Fruit fly (Drosophila melanogaster) whole organism, embryonic: ENCODE data around the gene Lasp.

ENCODE experiments used
- Aef1 ChIP-seq: fragments of 200-800 bp; sonication (Bioruptor generic); IDR thresholded peaks from 3 replicates; pipeline ENCODE4 v1.3.6; 2022; ENCODE audit warnings: missing biosample characterization, missing genetic modification characterization
- Atf6 ChIP-seq: fragments of 200-800 bp; sonication (Bioruptor generic); IDR thresholded peaks from 2 replicates; pipeline ENCODE4 v1.3.6; 2022; ENCODE audit warnings: missing biosample characterization, missing genetic modification characterization
- CG10267 ChIP-seq: fragments of 200-800 bp; sonication (Bioruptor generic); optimal IDR thresholded peaks from 2 replicates; lab custom pipeline; 2018; ENCODE audit warnings: missing biosample characterization, mild to moderate bottlenecking, missing genetic modification characterization, moderate library complexity
- CG11504 ChIP-seq: fragments of 200-800 bp; sonication (Bioruptor generic); optimal IDR thresholded peaks from 3 replicates; lab custom pipeline; 2019; ENCODE audit warnings: missing biosample characterization, mild to moderate bottlenecking, missing genetic modification characterization, moderate library complexity
- CG13775 ChIP-seq: fragments of 200-800 bp; sonication (Bioruptor generic); optimal IDR thresholded peaks from 3 replicates; lab custom pipeline; 2017; ENCODE audit warnings: missing biosample characterization, mild to moderate bottlenecking, missing genetic modification characterization
- CG14710 ChIP-seq: fragments of 200-800 bp; sonication (Bioruptor generic); optimal IDR thresholded peaks from 3 replicates; lab custom pipeline; 2019; ENCODE audit warnings: missing biosample characterization, mild to moderate bottlenecking, missing genetic modification characterization, moderate library complexity
- CG17829 ChIP-seq: fragments of 200-800 bp; optimal IDR thresholded peaks from 2 replicates; lab custom pipeline; 2019; ENCODE audit warnings: missing biosample characterization, mild to moderate bottlenecking, missing genetic modification characterization, moderate library complexity
- CG18764 ChIP-seq: fragments of 200-800 bp; sonication (Bioruptor generic); optimal IDR thresholded peaks from 3 replicates; lab custom pipeline; 2016; ENCODE audit warnings: missing biosample characterization, missing genetic modification characterization
- CG2116 ChIP-seq: fragments of 200-800 bp; sonication (Bioruptor generic); optimal IDR thresholded peaks from 3 replicates; lab custom pipeline; 2018; ENCODE audit warnings: missing biosample characterization, mild to moderate bottlenecking, missing genetic modification characterization
- CG2202 ChIP-seq: fragments of 200-800 bp; sonication (Bioruptor generic); optimal IDR thresholded peaks from 2 replicates; lab custom pipeline; 2018; ENCODE audit warnings: missing biosample characterization, mild to moderate bottlenecking, missing genetic modification characterization
- CG32772 ChIP-seq: fragments of 200-800 bp; sonication (Bioruptor generic); IDR thresholded peaks from 2 replicates; pipeline ENCODE4 v1.3.6; 2022; ENCODE audit warnings: missing biosample characterization, missing genetic modification characterization
- CG42726 ChIP-seq: fragments of 200-800 bp; sonication (Bioruptor generic); IDR thresholded peaks from 2 replicates; pipeline ENCODE4 v1.3.6; 2022; ENCODE audit warnings: missing biosample characterization, missing genetic modification characterization; ENCODE audit not compliant: partially characterized antibody
- CG4424 ChIP-seq: fragments of 200-800 bp; sonication (Bioruptor generic); optimal IDR thresholded peaks from 3 replicates; lab custom pipeline; 2016; ENCODE audit warnings: missing biosample characterization, missing genetic modification characterization
- CG6689 ChIP-seq: fragments of 200-800 bp; sonication (Bioruptor generic); IDR thresholded peaks from 2 replicates; pipeline ENCODE4 v1.3.6; 2022; ENCODE audit warnings: missing biosample characterization, missing genetic modification characterization
- CG8281 ChIP-seq: fragments of 200-800 bp; sonication (Bioruptor generic); optimal IDR thresholded peaks from 2 replicates; lab custom pipeline; 2018; ENCODE audit warnings: missing biosample characterization, mild to moderate bottlenecking, missing genetic modification characterization, moderate library complexity
- CG8359 ChIP-seq: fragments of 200-800 bp; sonication (Bioruptor generic); optimal IDR thresholded peaks from 2 replicates; lab custom pipeline; 2017; ENCODE audit warnings: missing biosample characterization, mild to moderate bottlenecking, missing genetic modification characterization, borderline replicate concordance
- CG8924 ChIP-seq: fragments of 200-800 bp; optimal IDR thresholded peaks from 3 replicates; lab custom pipeline; 2019; ENCODE audit warnings: missing biosample characterization, mild to moderate bottlenecking, missing genetic modification characterization, moderate library complexity
- CG9727 ChIP-seq: fragments of 200-800 bp; sonication (Bioruptor generic); optimal IDR thresholded peaks from 3 replicates; lab custom pipeline; 2017; ENCODE audit warnings: missing biosample characterization, mild to moderate bottlenecking, missing genetic modification characterization
- CG9817 ChIP-seq: fragments of 200-800 bp; sonication (Bioruptor generic); optimal IDR thresholded peaks from 2 replicates; lab custom pipeline; 2018; ENCODE audit warnings: missing biosample characterization, mild to moderate bottlenecking, missing genetic modification characterization, moderate library complexity
- Dad ChIP-seq: fragments of 200-800 bp; sonication (Bioruptor generic); optimal IDR thresholded peaks from 3 replicates; lab custom pipeline; 2016; ENCODE audit warnings: missing biosample characterization, missing genetic modification characterization
- E2f2 ChIP-seq: fragments of 200-800 bp; sonication (Bioruptor generic); IDR thresholded peaks from 2 replicates; pipeline ENCODE4 v1.3.6; 2022; ENCODE audit warnings: missing biosample characterization, missing genetic modification characterization
- Fer3 ChIP-seq: fragments of 200-800 bp; sonication (Bioruptor generic); optimal IDR thresholded peaks from 2 replicates; lab custom pipeline; 2018; ENCODE audit warnings: missing biosample characterization, mild to moderate bottlenecking, missing genetic modification characterization, moderate library complexity
- HmgD ChIP-seq: fragments of 200-800 bp; sonication (Bioruptor generic); optimal IDR thresholded peaks from 3 replicates; lab custom pipeline; 2016; ENCODE audit warnings: missing biosample characterization, missing genetic modification characterization
- Meics ChIP-seq: fragments of 200-800 bp; sonication (Bioruptor generic); optimal IDR thresholded peaks from 2 replicates; lab custom pipeline; 2017; ENCODE audit warnings: missing biosample characterization, mild to moderate bottlenecking, missing genetic modification characterization
- Nf-YA ChIP-seq: fragments of 200-800 bp; sonication (Bioruptor generic); IDR thresholded peaks from 2 replicates; pipeline ENCODE4 v1.3.6; 2022; ENCODE audit warnings: missing biosample characterization, missing genetic modification characterization
- PHDP ChIP-seq: fragments of 200-800 bp; sonication (Bioruptor generic); optimal IDR thresholded peaks from 3 replicates; lab custom pipeline; 2018; ENCODE audit warnings: missing biosample characterization, mild to moderate bottlenecking, missing genetic modification characterization, moderate library complexity
- Rfx ChIP-seq: fragments of 200-800 bp; sonication (Bioruptor generic); IDR thresholded peaks from 2 replicates; pipeline ENCODE4 v1.3.6; 2022; ENCODE audit warnings: missing biosample characterization, missing genetic modification characterization
- ab ChIP-seq: fragments of 200-800 bp; sonication (Bioruptor generic); optimal IDR thresholded peaks from 2 replicates; lab custom pipeline; 2016; ENCODE audit warnings: missing biosample characterization, missing genetic modification characterization
- bcd ChIP-seq: fragments of 200-800 bp; sonication (Bioruptor generic); optimal IDR thresholded peaks from 2 replicates; lab custom pipeline; 2017; ENCODE audit warnings: missing biosample characterization, mild to moderate bottlenecking, missing genetic modification characterization
- bsh ChIP-seq, 2 experiments: fragments of 200-800 bp; sonication (Bioruptor generic); optimal IDR thresholded peaks; 2 replicates each; lab custom pipeline; 2017 to 2018; ENCODE audit warnings: mild to moderate bottlenecking in 2 of 2, missing biosample characterization in 2 of 2, missing genetic modification characterization in 2 of 2, moderate library complexity in 1 of 2
- danr ChIP-seq: fragments of 200-800 bp; sonication (Bioruptor generic); IDR thresholded peaks from 2 replicates; pipeline ENCODE4 v1.3.6; 2022; ENCODE audit warnings: missing biosample characterization, missing genetic modification characterization
- dpn ChIP-seq, 2 experiments: fragments of 200-800 bp; sonication (Bioruptor generic); optimal IDR thresholded peaks; 3 replicates each; lab custom pipeline; 2016; ENCODE audit warnings: missing biosample characterization in 2 of 2, missing genetic modification characterization in 2 of 2
- dysf ChIP-seq: fragments of 200-800 bp; sonication (Bioruptor generic); IDR thresholded peaks from 3 replicates; pipeline ENCODE4 v1.3.6; 2022; ENCODE audit warnings: missing biosample characterization, missing genetic modification characterization
- esg ChIP-seq: fragments of 200-800 bp; sonication (Bioruptor generic); conservative IDR thresholded peaks from 2 replicates; pipeline ENCODE4 v1.3.6; 2022; ENCODE audit warnings: missing biosample characterization, missing genetic modification characterization
- fd64A ChIP-seq: fragments of 200-800 bp; sonication (Bioruptor generic); optimal IDR thresholded peaks from 3 replicates; lab custom pipeline; 2018; ENCODE audit warnings: missing biosample characterization, mild to moderate bottlenecking, missing genetic modification characterization
- fd96Cb ChIP-seq: fragments of 200-800 bp; sonication (Bioruptor generic); optimal IDR thresholded peaks from 2 replicates; lab custom pipeline; 2018; ENCODE audit warnings: missing biosample characterization, mild to moderate bottlenecking, missing genetic modification characterization, moderate library complexity
- gsb-n ChIP-seq: fragments of 200-800 bp; sonication (Bioruptor generic); optimal IDR thresholded peaks from 3 replicates; lab custom pipeline; 2018; ENCODE audit warnings: missing biosample characterization, mild to moderate bottlenecking, missing genetic modification characterization
- lab ChIP-seq: fragments of 200-800 bp; sonication (Bioruptor generic); optimal IDR thresholded peaks from 3 replicates; lab custom pipeline; 2017; ENCODE audit warnings: missing biosample characterization, missing genetic modification characterization, mild to moderate bottlenecking, moderate library complexity, missing genetic modification reagents
- lmd ChIP-seq: fragments of 200-800 bp; sonication (Bioruptor generic); IDR thresholded peaks from 2 replicates; pipeline ENCODE4 v1.3.6; 2022; ENCODE audit warnings: missing biosample characterization, missing genetic modification characterization
- lola ChIP-seq, 3 experiments: fragments of >200 bp in 2 of 3; fragments of 200-800 bp in 1 of 3; sonication (Bioruptor generic) in 1 of 3; optimal IDR thresholded peaks; 2 replicates each; lab custom pipeline; 2017 to 2019; ENCODE audit warnings: missing biosample characterization in 3 of 3, missing genetic modification characterization in 3 of 3, mild to moderate bottlenecking in 1 of 3, moderate library complexity in 1 of 3
- pan ChIP-seq, 4 experiments: fragments of >200 bp in 3 of 4; fragments of 200-800 bp in 1 of 4; sonication (Bioruptor generic) in 1 of 4; optimal IDR thresholded peaks in 3 of 4; IDR thresholded peaks in 1 of 4; 2 replicates each; pipeline versions ENCODE4 v1.3.6 to Lab custom; 2017 to 2022; ENCODE audit warnings: missing biosample characterization in 2 of 4, missing genetic modification characterization in 2 of 4, mixed read lengths in 1 of 4
- phol ChIP-seq: fragments of 200-800 bp; sonication (Bioruptor generic); optimal IDR thresholded peaks from 3 replicates; lab custom pipeline; 2018; ENCODE audit warnings: missing biosample characterization, mild to moderate bottlenecking, missing genetic modification characterization, moderate library complexity
- psq ChIP-seq: fragments of 200-800 bp; sonication (Bioruptor generic); optimal IDR thresholded peaks from 2 replicates; lab custom pipeline; 2017; ENCODE audit warnings: missing biosample characterization, missing genetic modification characterization
- row ChIP-seq: fragments of 200-800 bp; sonication (Bioruptor generic); IDR thresholded peaks from 3 replicates; pipeline ENCODE4 v1.3.6; 2022; ENCODE audit warnings: missing biosample characterization, missing genetic modification characterization
- so ChIP-seq: fragments of 200-800 bp; sonication (Bioruptor generic); IDR thresholded peaks from 3 replicates; pipeline ENCODE4 v1.3.6; 2022; ENCODE audit warnings: missing biosample characterization, missing genetic modification characterization
- tgo ChIP-seq: fragments of 200-800 bp; sonication (Bioruptor generic); IDR thresholded peaks from 3 replicates; pipeline ENCODE4 v1.3.6; 2022; ENCODE audit warnings: missing biosample characterization, missing genetic modification characterization
- trem ChIP-seq: fragments of 200-800 bp; optimal IDR thresholded peaks from 3 replicates; lab custom pipeline; 2019; ENCODE audit warnings: missing biosample characterization, mild to moderate bottlenecking, missing genetic modification characterization, moderate library complexity
- unc-4 ChIP-seq: fragments of 200-800 bp; sonication (Bioruptor generic); IDR thresholded peaks from 2 replicates; pipeline ENCODE4 v1.3.6; 2022; ENCODE audit warnings: missing biosample characterization, missing genetic modification characterization; ENCODE audit not compliant: partially characterized antibody

Gene Lasp

dm6 chr3L:16697069-16697468 is 14.4 kb downstream of the Lasp start (continued):
- TF ChIP-seq lmd (GFP tag; lab: Robert Waterston, UW), result 0 out of 2 replicates have a peak, but pooled peaks have one; percentile 29
- TF ChIP-seq lola (GFP tag; optimal IDR thresholded peaks at IDR 0.05; lab: Kevin White, UChicago), result peak in 1 of 3 experiments; percentile 2
- peak in 1 of 2 experiments; percentile 6 for TF ChIP-seq dpn (GFP tag; optimal IDR thresholded peaks at IDR 0.05; lab: Kevin White, UChicago)
- peak in 1 of 2 experiments; percentile 72 for TF ChIP-seq bsh (GFP tag; optimal IDR thresholded peaks at IDR 0.05; lab: Kevin White, UChicago)
- peak; percentile 46; the same call in 1 of the 2 replicates for TF ChIP-seq esg (GFP tag; lab: Robert Waterston, UW)
- peak; percentile 73 for TF ChIP-seq CG11504 (tag; lab: Kevin White, UChicago)
- TF ChIP-seq CG9817 (tag; lab: Kevin White, UChicago), result peak; percentile 7
- TF ChIP-seq phol, result peak; percentile 46
- TF ChIP-seq lab (GFP tag; lab: Kevin White, UChicago), result peak; percentile 3
- peak; percentile 51 for TF ChIP-seq Fer3 (tag; lab: Kevin White, UChicago)
- TF ChIP-seq CG8281 (tag; lab: Kevin White, UChicago), result no peak
- peak; percentile 41; the same call in 1 of the 2 replicates for TF ChIP-seq E2f2 (GFP tag; lab: Robert Waterston, UW)
- TF ChIP-seq Rfx (GFP tag; lab: Robert Waterston, UW), result peak; percentile 34; the same call in 1 of the 2 replicates
- TF ChIP-seq Dad (GFP tag; lab: Kevin White, UChicago), result no peak
- TF ChIP-seq CG8924 (tag; lab: Kevin White, UChicago), result peak; percentile 45
- no peak for TF ChIP-seq CG8359 (GFP tag; lab: Kevin White, UChicago)
- TF ChIP-seq CG2202 (tag; lab: Kevin White, UChicago), result no peak
- no peak for TF ChIP-seq pan (optimal IDR thresholded peaks at IDR 0.05; lab: Kevin White, UChicago)
- peak in 1 of 2 experiments; percentile 64 for TF ChIP-seq pan (GFP tag; optimal IDR thresholded peaks at IDR 0.05 in 1 of 2, IDR thresholded peaks at IDR 0.05 in 1 of 2)
- TF ChIP-seq CG10267 (tag; lab: Kevin White, UChicago), result peak; percentile 31
- TF ChIP-seq CG14710 (tag; lab: Kevin White, UChicago), result peak; percentile 30
- TF ChIP-seq CG9727 (GFP tag; lab: Kevin White, UChicago), result peak; percentile 14
- TF ChIP-seq row (GFP tag; lab: Robert Waterston, UW), result peak; percentile 72
- TF ChIP-seq CG17829 (tag; lab: Kevin White, UChicago), result peak; percentile 39
- no peak for TF ChIP-seq unc-4 (GFP tag; lab: Robert Waterston, UW)
- TF ChIP-seq Atf6 (GFP tag; lab: Robert Waterston, UW), result peak; percentile 43; the same call in 1 of the 2 replicates
- peak; percentile 6 for TF ChIP-seq trem (tag; lab: Kevin White, UChicago)
- TF ChIP-seq ab (GFP tag; lab: Kevin White, UChicago), result no peak
- TF ChIP-seq CG13775, result no peak
- peak; percentile 57 for TF ChIP-seq fd96Cb (tag; lab: Kevin White, UChicago)
- no peak for TF ChIP-seq HmgD (GFP tag; lab: Kevin White, UChicago)
- 0 out of 3 replicates have a peak, but pooled peaks have one; percentile 43 for TF ChIP-seq Aef1 (GFP tag; lab: Robert Waterston, UW)
- TF ChIP-seq fd64A (GFP tag; lab: Kevin White, UChicago), result no peak
- 0 out of 2 replicates have a peak, but pooled peaks have one; percentile 16 for TF ChIP-seq danr (GFP tag; lab: Robert Waterston, UW)
- peak; percentile 40; the same call in 1 of the 2 replicates for TF ChIP-seq Nf-YA (GFP tag; lab: Robert Waterston, UW)
- peak; percentile 16 for TF ChIP-seq bcd (GFP tag; lab: Kevin White, UChicago)
- TF ChIP-seq CG18764 (GFP tag; lab: Kevin White, UChicago), result peak; percentile 20
- TF ChIP-seq psq (GFP tag; lab: Kevin White, UChicago), result no peak
- 0 out of 3 replicates have a peak, but pooled peaks have one; percentile 33 for TF ChIP-seq dysf (GFP tag; lab: Robert Waterston, UW)
- peak; percentile 61; the same call in 2 of the 3 replicates for TF ChIP-seq tgo
- TF ChIP-seq gsb-n (tag; lab: Kevin White, UChicago), result peak; percentile 37
- TF ChIP-seq CG2116 (GFP tag; lab: Kevin White, UChicago), result no peak
- peak; percentile 56 for TF ChIP-seq PHDP
- peak; percentile 44 for TF ChIP-seq CG32772 (GFP tag; lab: Robert Waterston, UW)
- peak; percentile 27 for TF ChIP-seq Meics (GFP tag; lab: Kevin White, UChicago)
- TF ChIP-seq CG42726, result no peak
- TF ChIP-seq CG4424 (GFP tag; lab: Kevin White, UChicago), result peak; percentile 24
- TF ChIP-seq CG6689 (GFP tag; lab: Robert Waterston, UW), result peak; percentile 33; the same call in 1 of the 2 replicates
- TF ChIP-seq so, result peak; percentile 41; the same call in 1 of the 3 replicates
